Fruit fly (Drosophila melanogaster) whole organism, wandering third instar larva: ENCODE results near the gene Grip91.

ENCODE experiments used
- Abd-B ChIP-seq: fragments of >200 bp; optimal IDR thresholded peaks from 2 replicates; lab custom pipeline; 2017; ENCODE audit warnings: missing biosample characterization, missing genetic modification characterization
- CrebA ChIP-seq: fragments of 200-800 bp; sonication (Bioruptor generic); optimal IDR thresholded peaks from 2 replicates; lab custom pipeline; 2016; ENCODE audit warnings: missing biosample characterization, mild to moderate bottlenecking, missing genetic modification characterization, borderline replicate concordance
- Dfd ChIP-seq: fragments of >200 bp; optimal IDR thresholded peaks from 2 replicates; lab custom pipeline; 2017; ENCODE audit warnings: missing biosample characterization, missing genetic modification characterization
- Dif ChIP-seq: fragments of 200-275, 200-300 bp; sonication (Bioruptor generic); optimal IDR thresholded peaks from 2 replicates; lab custom pipeline; 2018; ENCODE audit warnings: missing biosample characterization, missing genetic modification characterization; ENCODE audit not compliant: partially characterized antibody
- GATAd ChIP-seq: sonication (Bioruptor generic); optimal IDR thresholded peaks from 2 replicates; lab custom pipeline; 2016; ENCODE audit warnings: missing biosample characterization, missing genetic modification characterization
- HLH106 ChIP-seq: fragments of 200-800 bp; optimal IDR thresholded peaks from 3 replicates; lab custom pipeline; 2019; ENCODE audit warnings: missing biosample characterization, mild to moderate bottlenecking, missing genetic modification characterization, moderate library complexity
- Hnf4 ChIP-seq: fragments of 200-800 bp; sonication (Bioruptor generic); optimal IDR thresholded peaks from 2 replicates; lab custom pipeline; 2016; ENCODE audit warnings: missing biosample characterization, mild to moderate bottlenecking, missing genetic modification characterization
- Hr78 ChIP-seq: fragments of >200 bp; optimal IDR thresholded peaks from 2 replicates; lab custom pipeline; 2017; ENCODE audit warnings: missing biosample characterization, missing genetic modification characterization
- Hr83 ChIP-seq: fragments of 200-300 bp; sonication (Bioruptor generic); optimal IDR thresholded peaks from 2 replicates; lab custom pipeline; 2016; ENCODE audit warnings: missing biosample characterization, mild to moderate bottlenecking, missing genetic modification characterization, moderate library complexity; ENCODE audit not compliant: poor library complexity, severe bottlenecking
- Jra ChIP-seq: sonication (Bioruptor generic); optimal IDR thresholded peaks from 2 replicates; lab custom pipeline; 2016; ENCODE audit warnings: missing biosample characterization, missing genetic modification characterization
- Myc ChIP-seq: fragments of >200 bp; optimal IDR thresholded peaks from 2 replicates; lab custom pipeline; 2017
- N ChIP-seq: fragments of >200 bp; optimal IDR thresholded peaks from 2 replicates; lab custom pipeline; 2018; ENCODE audit warnings: missing biosample characterization, missing external identifiers, missing genetic modification characterization
- OdsH ChIP-seq: fragments of 200-800 bp; sonication (Bioruptor generic); optimal IDR thresholded peaks from 2 replicates; lab custom pipeline; 2016; ENCODE audit warnings: missing biosample characterization, mild to moderate bottlenecking, missing genetic modification characterization
- Rel ChIP-seq, 2 experiments: fragments of 200-800 bp; sonication (Bioruptor generic) in 1 of 2; optimal IDR thresholded peaks; 2 replicates in 1 of 2; 3 replicates in 1 of 2; lab custom pipeline; 2016 to 2019; ENCODE audit warnings: mild to moderate bottlenecking in 2 of 2, missing biosample characterization in 2 of 2, missing genetic modification characterization in 2 of 2, moderate library complexity in 1 of 2
- Vsx2 ChIP-seq: fragments of 200-300, 225-300 bp; sonication (Bioruptor generic); optimal IDR thresholded peaks from 2 replicates; lab custom pipeline; 2018; ENCODE audit warnings: missing biosample characterization, missing genetic modification characterization; ENCODE audit not compliant: partially characterized antibody
- br ChIP-seq: fragments of 200-800 bp; sonication (Bioruptor generic); optimal IDR thresholded peaks from 2 replicates; lab custom pipeline; 2016; ENCODE audit warnings: missing biosample characterization, missing genetic modification characterization
- brk ChIP-seq: fragments of 200-800 bp; sonication (Bioruptor generic); optimal IDR thresholded peaks from 2 replicates; lab custom pipeline; 2016; ENCODE audit warnings: missing biosample characterization, mild to moderate bottlenecking, missing genetic modification characterization
- dl ChIP-seq, 2 experiments: fragments of 175-275, 200-275 bp in 1 of 2; fragments of 200-275 bp in 1 of 2; sonication (Bioruptor generic); optimal IDR thresholded peaks; lab custom pipeline; 2018; ENCODE audit warnings: mild to moderate bottlenecking in 2 of 2, missing biosample characterization in 2 of 2, missing genetic modification characterization in 2 of 2, moderate library complexity in 2 of 2; ENCODE audit not compliant: partially characterized antibody in 2 of 2, insufficient read depth in 1 of 2
- dmrt93B ChIP-seq: fragments of 200-800 bp; sonication (Bioruptor generic); optimal IDR thresholded peaks from 2 replicates; lab custom pipeline; 2018; ENCODE audit warnings: missing biosample characterization, mild to moderate bottlenecking, missing genetic modification characterization
- ey ChIP-seq: fragments of 200-800 bp; sonication (Bioruptor generic); optimal IDR thresholded peaks from 2 replicates; lab custom pipeline; 2016; ENCODE audit warnings: missing biosample characterization, missing genetic modification characterization
- fru ChIP-seq: fragments of 200-800 bp; sonication (Bioruptor generic); optimal IDR thresholded peaks from 3 replicates; lab custom pipeline; 2016; ENCODE audit warnings: missing biosample characterization, mild to moderate bottlenecking, missing genetic modification characterization
- h ChIP-seq: fragments of 200-800 bp; sonication (Bioruptor generic); optimal IDR thresholded peaks from 3 replicates; lab custom pipeline; 2016; ENCODE audit warnings: missing biosample characterization, mild to moderate bottlenecking, missing genetic modification characterization
- jim ChIP-seq: fragments of 175-275, 200-325 bp; sonication (Bioruptor generic); optimal IDR thresholded peaks from 2 replicates; lab custom pipeline; 2016; ENCODE audit warnings: missing biosample characterization, mild to moderate bottlenecking, missing genetic modification characterization
- lola ChIP-seq: fragments of >200 bp; optimal IDR thresholded peaks from 2 replicates; lab custom pipeline; 2017; ENCODE audit warnings: missing biosample characterization, missing genetic modification characterization
- pan ChIP-seq: fragments of >200 bp; optimal IDR thresholded peaks from 2 replicates; lab custom pipeline; 2017
- psq ChIP-seq: fragments of 200-800 bp; sonication (Bioruptor generic); optimal IDR thresholded peaks from 3 replicates; lab custom pipeline; 2017; ENCODE audit warnings: missing biosample characterization, mild to moderate bottlenecking, missing genetic modification characterization, moderate library complexity
- sage ChIP-seq: fragments of 200-800 bp; sonication (Bioruptor generic); optimal IDR thresholded peaks from 2 replicates; lab custom pipeline; 2016; ENCODE audit warnings: missing biosample characterization, mild to moderate bottlenecking, missing genetic modification characterization
- sv ChIP-seq: fragments of 200-800 bp; sonication (Bioruptor generic); optimal IDR thresholded peaks from 3 replicates; lab custom pipeline; 2016; ENCODE audit warnings: missing biosample characterization, missing genetic modification characterization
- tai ChIP-seq: sonication (Bioruptor generic); optimal IDR thresholded peaks from 2 replicates; lab custom pipeline; 2016; ENCODE audit warnings: missing biosample characterization, missing genetic modification characterization
- usp ChIP-seq: fragments of >200 bp; optimal IDR thresholded peaks from 2 replicates; lab custom pipeline; 2017; ENCODE audit warnings: missing biosample characterization, missing genetic modification characterization
- woc ChIP-seq: sonication (Bioruptor generic); optimal IDR thresholded peaks from 2 replicates; lab custom pipeline; 2016; ENCODE audit warnings: missing biosample characterization, mild to moderate bottlenecking, missing genetic modification characterization

Gene Grip91

dm6 chrX:13737939-13738338 is 6.5 kb downstream of the Grip91 start, which contains the start of gene CG11134:
CG11134 (plus strand) TSS chrX:13737942.
- TF ChIP-seq GATAd (GFP tag; lab: Kevin White, UChicago) (no peak), dmrt93B (GFP tag; lab: Kevin White, UChicago) (no peak), Dif (GFP tag; lab: Kevin White, UChicago) (no peak), Hnf4 (GFP tag; lab: Kevin White, UChicago) (no peak), Rel (GFP tag; optimal IDR thresholded peaks at IDR 0.05; lab: Kevin White, UChicago) (no peak), Rel (tag; optimal IDR thresholded peaks at IDR 0.05; lab: Kevin White, UChicago) (peak; percentile 5), fru (no peak), Abd-B (GFP tag; lab: Kevin White, UChicago) (no peak)

- TF ChIP-seq OdsH (GFP tag; lab: Kevin White, UChicago), result no peak
- peak; percentile 3 for TF ChIP-seq jim
- peak; percentile 59 for TF ChIP-seq Myc (lab: Kevin White, UChicago)
- TF ChIP-seq Abd-B (GFP tag; lab: Kevin White, UChicago), result no peak
- TF ChIP-seq Jra (GFP tag; lab: Kevin White, UChicago), result peak; percentile 6
- TF ChIP-seq Hnf4 (GFP tag; lab: Kevin White, UChicago), result peak; percentile 13
Observed at dm6 chrX:13736174-13736482, 8.4 kb downstream of the Grip91 start, which contains the start of gene g. g (minus strand) TSS chrX:13736278.

dm6 chrX:13735322-13736173 is 8.9 kb downstream of the Grip91 start:
- no peak for TF ChIP-seq Myc (lab: Kevin White, UChicago)
- no peak for TF ChIP-seq Abd-B (GFP tag; lab: Kevin White, UChicago)
- no peak for TF ChIP-seq Hr83 (GFP tag; lab: Kevin White, UChicago)
- no peak for TF ChIP-seq Vsx2 (GFP tag; lab: Kevin White, UChicago)
- no peak for TF ChIP-seq Dfd
- TF ChIP-seq tai (GFP tag; lab: Kevin White, UChicago), result no peak
- TF ChIP-seq Hr78, result no peak
- no peak for TF ChIP-seq sage (GFP tag; lab: Kevin White, UChicago)
- TF ChIP-seq Hnf4 (GFP tag; lab: Kevin White, UChicago), result no peak
- TF ChIP-seq psq (GFP tag; lab: Kevin White, UChicago), result no peak
- no peak for TF ChIP-seq h (GFP tag; lab: Kevin White, UChicago)
- no peak for TF ChIP-seq Jra (GFP tag; lab: Kevin White, UChicago)
- TF ChIP-seq br (GFP tag; lab: Kevin White, UChicago), result no peak
- no peak for TF ChIP-seq dl (GFP tag; optimal IDR thresholded peaks at IDR 0.05; lab: Kevin White, UChicago; ENCODE audit: insufficient read depth in 1 of 2, partially characterized antibody in 2 of 2)

dm6 chrX:13734866-13735265 is 9.6 kb downstream of the Grip91 start:
- TF ChIP-seq woc (peak; percentile 10), pan (no peak), Rel (GFP tag; optimal IDR thresholded peaks at IDR 0.05; lab: Kevin White, UChicago) (no peak), Rel (tag; optimal IDR thresholded peaks at IDR 0.05; lab: Kevin White, UChicago) (no peak), sage (GFP tag; lab: Kevin White, UChicago) (no peak), HLH106 (no peak), sv (no peak), Myc (lab: Kevin White, UChicago) (no peak), Vsx2 (GFP tag; lab: Kevin White, UChicago) (no peak), brk (GFP tag; lab: Kevin White, UChicago) (no peak), Dif (GFP tag; lab: Kevin White, UChicago) (no peak), lola (GFP tag; lab: Kevin White, UChicago) (no peak), GATAd (GFP tag; lab: Kevin White, UChicago) (no peak), Hr83 (GFP tag; lab: Kevin White, UChicago) (no peak), usp (GFP tag; lab: Kevin White, UChicago) (no peak), N (GFP tag; lab: Kevin White, UChicago) (no peak), ey (no peak), OdsH (GFP tag; lab: Kevin White, UChicago) (peak; percentile 46), Hr78 (no peak), psq (GFP tag; lab: Kevin White, UChicago) (peak; percentile 10), CrebA (GFP tag; lab: Kevin White, UChicago) (no peak)
